Fruit fly (Drosophila melanogaster) whole organism: Measurements from ENCODE around the gene CG42831.

Experiments
- CG8478 ChIP-seq: fragments of >200 bp; optimal IDR thresholded peaks from 2 replicates; lab custom pipeline; 2018; ENCODE audit warnings: inconsistent platforms
- EcR ChIP-seq, 2 experiments: fragments of >200 bp; optimal IDR thresholded peaks; 2 replicates each; lab custom pipeline; 2017; ENCODE audit warnings: missing biosample characterization in 2 of 2, missing genetic modification characterization in 2 of 2, missing genetic modification reagents in 2 of 2
- pan ChIP-seq: fragments of >200 bp; optimal IDR thresholded peaks from 2 replicates; lab custom pipeline; 2017
- psq ChIP-seq: fragments of >200 bp; optimal IDR thresholded peaks from 2 replicates; lab custom pipeline; 2017
- usp ChIP-seq: fragments of >200 bp; optimal IDR thresholded peaks from 2 replicates; lab custom pipeline; 2017; ENCODE audit warnings: missing biosample characterization, missing genetic modification characterization, mixed read lengths

- TF ChIP-seq pan (lab: Kevin White, UChicago) = no peak
- no peak for TF ChIP-seq usp (GFP tag; lab: Kevin White, UChicago)
- TF ChIP-seq CG8478 (lab: Kevin White, UChicago) = no peak
- TF ChIP-seq EcR (GFP tag; optimal IDR thresholded peaks at IDR 0.05; lab: Kevin White, UChicago) = peak in 1 of 2 experiments; percentile 22
- TF ChIP-seq psq = no peak
Observed at dm6 chr3L:10852347-10853130, 37.9 kb downstream of the CG42831 start.
